Worm (Caenorhabditis elegans): ENCODE measurements around the gene set-27.
A peak's percentile ranks its signal among the peaks of the same experiment; 100 is the strongest.

Gene set-27

ce11 chrIII:2725221-2726203 is 24.8 kb downstream of the set-27 start, which contains the start of gene cosa-1:
Gene cosa-1 (plus strand): TSS chrIII:2726116.
- TF ChIP-seq ztf-4 (tag; optimal IDR thresholded peaks at IDR 0.05) (no peak), unc-55 (GFP tag; optimal IDR thresholded peaks at IDR 0.05) (peak; percentile 2), mdl-1 (tag; optimal IDR thresholded peaks at IDR 0.05) (no peak), mbf-1 (tag; optimal IDR thresholded peaks at IDR 0.05) (no peak), dmd-4 (tag; optimal IDR thresholded peaks at IDR 0.05) (no peak), fos-1 (tag; optimal IDR thresholded peaks at IDR 0.05) (peak; percentile 8), lsy-2 (tag; optimal IDR thresholded peaks at IDR 0.05) (peak in 1 of 2 experiments; percentile 17), lin-13 (GFP tag; optimal IDR thresholded peaks at IDR 0.05) (no peak)

- TF ChIP-seq fos-1 (tag; optimal IDR thresholded peaks at IDR 0.05): peak; percentile 45
- no peak for TF ChIP-seq C34F6.9 (tag; optimal IDR thresholded peaks at IDR 0.05)
- TF ChIP-seq nhr-23 (tag; optimal IDR thresholded peaks at IDR 0.05): no peak
- TF ChIP-seq Y55F3AM.14 (GFP tag; optimal IDR thresholded peaks at IDR 0.05): no peak
- TF ChIP-seq nhr-10 (tag; optimal IDR thresholded peaks at IDR 0.05): no peak
- TF ChIP-seq sma-3 (GFP tag; optimal IDR thresholded peaks at IDR 0.05): no peak
These were observed 33.0 kb downstream of the set-27 start, which contains the start of gene Y71H2AM.12 for ce11 chrIII:2733606-2734183. Gene Y71H2AM.12 (minus strand): TSS chrIII:2734091.

- TF ChIP-seq crh-2 (tag; optimal IDR thresholded peaks at IDR 0.05) (peak; percentile 52), F13H6.1 (tag; optimal IDR thresholded peaks at IDR 0.05) (peak; percentile 29), sma-9 (GFP tag; optimal IDR thresholded peaks at IDR 0.05) (peak; percentile 18), sma-9 (tag; optimal IDR thresholded peaks at IDR 0.05) (no peak), fos-1 (tag; optimal IDR thresholded peaks at IDR 0.05) (peak; percentile 89), nhr-10 (tag; optimal IDR thresholded peaks at IDR 0.05) (no peak)
These were observed 38.7 kb downstream of the set-27 start, which contains the start of gene cest-25 for ce11 chrIII:2739469-2739868. Gene cest-25 (minus strand): TSS chrIII:2739531.

- no peak for TF ChIP-seq skn-1 (tag; optimal IDR thresholded peaks at IDR 0.05)
- no peak for TF ChIP-seq nhr-25 (tag; optimal IDR thresholded peaks at IDR 0.05)
- no peak for TF ChIP-seq unc-55 (GFP tag; optimal IDR thresholded peaks at IDR 0.05)
- no peak for TF ChIP-seq sma-9 (GFP tag; optimal IDR thresholded peaks at IDR 0.05)
- no peak for TF ChIP-seq sma-9 (tag; optimal IDR thresholded peaks at IDR 0.05)
- TF ChIP-seq nhr-6 (tag; optimal IDR thresholded peaks at IDR 0.05): no peak
- TF ChIP-seq fos-1 (tag; optimal IDR thresholded peaks at IDR 0.05): peak; percentile 51
- TF ChIP-seq ceh-82 (tag; optimal IDR thresholded peaks at IDR 0.05): no peak
- TF ChIP-seq ama-1 (optimal IDR thresholded peaks at IDR 0.05): no peak
- no peak for TF ChIP-seq sem-4 (tag; optimal IDR thresholded peaks at IDR 0.05)
These were observed 45.8 kb downstream of the set-27 start, which contains the start of gene Y71H2AM.14 for ce11 chrIII:2746553-2746952. Gene Y71H2AM.14 (minus strand): TSS chrIII:2746653.

ce11 chrIII:2756260-2756659 is 55.5 kb downstream of the set-27 start, which contains the start of gene gldi-9:
Gene gldi-9 (minus strand): TSS chrIII:2756360.
- TF ChIP-seq mdl-1 (tag; optimal IDR thresholded peaks at IDR 0.05) (no peak), nhr-6 (tag; optimal IDR thresholded peaks at IDR 0.05) (no peak), nhr-23 (tag; optimal IDR thresholded peaks at IDR 0.05) (no peak), ZK546.5 (tag; optimal IDR thresholded peaks at IDR 0.05) (no peak), ztf-4 (tag; optimal IDR thresholded peaks at IDR 0.05) (no peak), nhr-11 (tag; optimal IDR thresholded peaks at IDR 0.05) (no peak), alr-1 (tag; optimal IDR thresholded peaks at IDR 0.05) (no peak), dmd-4 (tag; optimal IDR thresholded peaks at IDR 0.05) (no peak), unc-62 (GFP tag; optimal IDR thresholded peaks at IDR 0.05) (no peak), nhr-25 (tag; optimal IDR thresholded peaks at IDR 0.05) (no peak), skn-1 (tag; optimal IDR thresholded peaks at IDR 0.05) (no peak)
